Worm (Caenorhabditis elegans): ENCODE measurements around the gene malt-1.

ce11 chrII:6939873-6940272 is 11.2 kb downstream of the malt-1 start:
- TF ChIP-seq elt-2 (tag; optimal IDR thresholded peaks at IDR 0.05) (no peak), C34B4.2 (tag; optimal IDR thresholded peaks at IDR 0.05) (no peak), tlp-1 (tag; optimal IDR thresholded peaks at IDR 0.05) (no peak)

Data from whole organism, L1 larva.